Worm (Caenorhabditis elegans) whole organism, L4 larva: ENCODE measurements around the gene sde-2.

ENCODE experiments used
- Y5F2A.4 ChIP-seq: fragments of 200-800 bp; sonication (Bioruptor generic); optimal IDR thresholded peaks from 2 replicates; lab custom pipeline; 2018; ENCODE audit warnings: mild to moderate bottlenecking, missing genetic modification characterization, missing compliant biosample characterization
- aha-1 ChIP-seq: fragments of 150-350 bp; peaks from one replicate; lab custom pipeline; 2014; ENCODE audit warnings: missing biosample characterization, missing genetic modification characterization
- ama-1 ChIP-seq: fragments of 150-350 bp; optimal IDR thresholded peaks from 2 replicates; lab custom pipeline; 2014; ENCODE audit warnings: inconsistent platforms, mixed read lengths
- daf-12 ChIP-seq: fragments of 150-350 bp; optimal IDR thresholded peaks from 2 replicates; lab custom pipeline; 2014; ENCODE audit warnings: missing biosample characterization, missing genetic modification reagents, missing genetic modification characterization
- daf-8 ChIP-seq: fragments of 200-800 bp; sonication (Bioruptor generic); IDR thresholded peaks from 2 replicates; pipeline ENCODE4 v1.3.6; 2022; ENCODE audit warnings: missing genetic modification characterization, missing compliant biosample characterization
- dmd-8 ChIP-seq: fragments of 200-800 bp; sonication (Bioruptor generic); IDR thresholded peaks from 2 replicates; pipeline ENCODE4 v1.3.6; 2022; ENCODE audit warnings: missing genetic modification characterization, missing compliant biosample characterization
- lin-39 ChIP-seq: fragments of 150-350 bp; optimal IDR thresholded peaks from 2 replicates; lab custom pipeline; 2014; ENCODE audit warnings: missing biosample characterization, missing genetic modification reagents, missing genetic modification characterization
- lsy-2 ChIP-seq, 2 experiments: fragments of 150-350 bp in 1 of 2; sonication (generic microtip) in 1 of 2; optimal IDR thresholded peaks; 2 replicates each; lab custom pipeline; 2014 to 2017; ENCODE audit warnings: missing biosample characterization in 2 of 2, missing genetic modification characterization in 2 of 2
- skn-1 ChIP-seq: fragments of 150-350 bp; optimal IDR thresholded peaks from 2 replicates; lab custom pipeline; 2014; ENCODE audit warnings: missing biosample characterization, missing genetic modification characterization
- tag-97 ChIP-seq: fragments of 200-800 bp; sonication (Bioruptor generic); IDR thresholded peaks from 2 replicates; pipeline ENCODE4 v1.3.6; 2022; ENCODE audit warnings: missing genetic modification characterization, missing compliant biosample characterization
- ztf-11 ChIP-seq: fragments of 150-350 bp; optimal IDR thresholded peaks from 2 replicates; lab custom pipeline; 2014; ENCODE audit warnings: missing biosample characterization, missing genetic modification characterization

- TF ChIP-seq skn-1 (tag; lab: Kevin White, UChicago) (no peak), dmd-8 (GFP tag; lab: Robert Waterston, UW) (no peak), tag-97 (no peak), lsy-2 (tag; optimal IDR thresholded peaks at IDR 0.05; lab: Kevin White, UChicago) (no peak), daf-12 (tag; lab: Kevin White, UChicago) (no peak), Y5F2A.4 (GFP tag; lab: Kevin White, UChicago) (no peak), daf-8 (GFP tag; lab: Robert Waterston, UW) (no peak), ama-1 (lab: Kevin White, UChicago) (no peak), lin-39 (tag; lab: Kevin White, UChicago) (no peak), ztf-11 (tag; lab: Kevin White, UChicago) (no peak), aha-1 (tag; lab: Kevin White, UChicago) (no peak)
Measured at ce11 chrV:13611782-13612181, 15.6 kb upstream of the sde-2 start, which contains the start of gene spig-9.
